Worm (Caenorhabditis elegans) whole organism, mixed stage, embryonic: Measurements from ENCODE around the gene tsp-3.

Source experiments
- M03D4.4 ChIP-seq: sonication (generic microtip); optimal IDR thresholded peaks from 2 replicates; lab custom pipeline; 2017; ENCODE audit warnings: mild to moderate bottlenecking, missing genetic modification characterization, missing compliant biosample characterization
- ceh-39 ChIP-seq: fragments of 150-350 bp; optimal IDR thresholded peaks from 2 replicates; lab custom pipeline; 2014; ENCODE audit warnings: missing biosample characterization, missing genetic modification characterization
- ceh-83 ChIP-seq: fragments of 200-800 bp; sonication (Bioruptor generic); optimal IDR thresholded peaks from 2 replicates; lab custom pipeline; 2018; ENCODE audit warnings: mild to moderate bottlenecking, missing genetic modification characterization, missing compliant biosample characterization
- ces-1 ChIP-seq: fragments of 150-350 bp; optimal IDR thresholded peaks from 2 replicates; lab custom pipeline; 2014; ENCODE audit warnings: missing biosample characterization, missing genetic modification reagents, missing genetic modification characterization
- cnd-1 ChIP-seq: fragments of 200-800 bp; sonication (Bioruptor generic); optimal IDR thresholded peaks from 2 replicates; lab custom pipeline; 2018; ENCODE audit warnings: mild to moderate bottlenecking, missing genetic modification characterization, missing compliant biosample characterization
- drap-1 ChIP-seq: fragments of 200-800 bp; sonication (Bioruptor generic); optimal IDR thresholded peaks from 3 replicates; lab custom pipeline; 2018; ENCODE audit warnings: mild to moderate bottlenecking, missing genetic modification characterization, missing compliant biosample characterization
- elt-1 ChIP-seq: sonication (generic microtip); optimal IDR thresholded peaks from 2 replicates; lab custom pipeline; 2017; ENCODE audit warnings: missing genetic modification characterization, mild to moderate bottlenecking, missing compliant biosample characterization, antibody characterized with exemption, moderate library complexity, borderline replicate concordance; ENCODE audit not compliant: insufficient read depth
- flh-1 ChIP-seq: fragments of 200-800 bp; sonication (Bioruptor generic); optimal IDR thresholded peaks from 2 replicates; lab custom pipeline; 2018; ENCODE audit warnings: mild to moderate bottlenecking, missing genetic modification characterization, moderate library complexity, missing compliant biosample characterization
- ham-2 ChIP-seq: fragments of 200-800 bp; sonication (Bioruptor generic); optimal IDR thresholded peaks from 2 replicates; lab custom pipeline; 2018; ENCODE audit warnings: mild to moderate bottlenecking, missing genetic modification characterization, missing compliant biosample characterization
- hlh-1 ChIP-seq: fragments of 150-350 bp; optimal IDR thresholded peaks from 2 replicates; lab custom pipeline; 2014; ENCODE audit warnings: missing biosample characterization, missing genetic modification reagents, missing genetic modification characterization
- lin-13 ChIP-seq: fragments of 150-350 bp; optimal IDR thresholded peaks from 2 replicates; lab custom pipeline; 2014; ENCODE audit warnings: missing biosample characterization, missing genetic modification characterization
- lin-32 ChIP-seq: fragments of 200-800 bp; sonication (Bioruptor generic); optimal IDR thresholded peaks from 2 replicates; lab custom pipeline; 2018; ENCODE audit warnings: mild to moderate bottlenecking, missing genetic modification characterization, missing compliant biosample characterization
- mep-1 ChIP-seq: fragments of 150-350 bp; optimal IDR thresholded peaks from 2 replicates; lab custom pipeline; 2017; ENCODE audit warnings: missing biosample characterization, missing genetic modification reagents, missing genetic modification characterization, inconsistent platforms
- mls-2 ChIP-seq: sonication (generic microtip); optimal IDR thresholded peaks from 2 replicates; lab custom pipeline; 2016; ENCODE audit warnings: mild to moderate bottlenecking, missing genetic modification characterization, moderate library complexity, missing compliant biosample characterization
- nhr-12 ChIP-seq: fragments of 150-350 bp; optimal IDR thresholded peaks from 2 replicates; lab custom pipeline; 2014; ENCODE audit warnings: missing biosample characterization, missing genetic modification characterization
- nhr-2 ChIP-seq: fragments of 150-350 bp; optimal IDR thresholded peaks from 2 replicates; lab custom pipeline; 2014; ENCODE audit warnings: missing biosample characterization, missing genetic modification characterization
- nhr-28 ChIP-seq: fragments of 150-350 bp; optimal IDR thresholded peaks from 2 replicates; lab custom pipeline; 2014; ENCODE audit warnings: missing biosample characterization, missing genetic modification characterization
- nhr-76 ChIP-seq: sonication (generic microtip); optimal IDR thresholded peaks from 2 replicates; lab custom pipeline; 2017; ENCODE audit warnings: missing biosample characterization, missing genetic modification characterization
- sem-2 ChIP-seq: fragments of 200-800 bp; sonication (Bioruptor generic); optimal IDR thresholded peaks from 2 replicates; lab custom pipeline; 2018; ENCODE audit warnings: mild to moderate bottlenecking, missing genetic modification characterization, missing compliant biosample characterization
- snpc-4 ChIP-seq: fragments of 150-350 bp; optimal IDR thresholded peaks from 2 replicates; lab custom pipeline; 2014; ENCODE audit warnings: missing biosample characterization, missing genetic modification characterization
- sptf-1 ChIP-seq: sonication (generic microtip); optimal IDR thresholded peaks from 2 replicates; lab custom pipeline; 2017; ENCODE audit warnings: mild to moderate bottlenecking, missing genetic modification characterization, moderate library complexity, missing compliant biosample characterization
- tbx-8 ChIP-seq: fragments of 200-800 bp; sonication (Bioruptor generic); optimal IDR thresholded peaks from 2 replicates; lab custom pipeline; 2018; ENCODE audit warnings: mild to moderate bottlenecking, missing genetic modification characterization, moderate library complexity, missing compliant biosample characterization
- unc-120 ChIP-seq: sonication (generic microtip); optimal IDR thresholded peaks from 2 replicates; lab custom pipeline; 2017; ENCODE audit warnings: missing genetic modification characterization, missing compliant biosample characterization; ENCODE audit not compliant: poor library complexity, severe bottlenecking
- unc-39 ChIP-seq: fragments of 150-350 bp; optimal IDR thresholded peaks from 2 replicates; lab custom pipeline; 2014; ENCODE audit warnings: missing biosample characterization, missing genetic modification characterization
- unc-62 ChIP-seq: fragments of 150-350 bp; optimal IDR thresholded peaks from 2 replicates; lab custom pipeline; 2014; ENCODE audit warnings: missing biosample characterization, missing genetic modification reagents, missing genetic modification characterization
- zip-8 ChIP-seq: fragments of 150-350 bp; optimal IDR thresholded peaks from 2 replicates; lab custom pipeline; 2014; ENCODE audit warnings: missing biosample characterization, missing genetic modification characterization
- ztf-11 ChIP-seq: fragments of 150-350 bp; optimal IDR thresholded peaks from 2 replicates; lab custom pipeline; 2014; ENCODE audit warnings: missing biosample characterization, missing genetic modification characterization

The tsp-3 gene

DNA sequence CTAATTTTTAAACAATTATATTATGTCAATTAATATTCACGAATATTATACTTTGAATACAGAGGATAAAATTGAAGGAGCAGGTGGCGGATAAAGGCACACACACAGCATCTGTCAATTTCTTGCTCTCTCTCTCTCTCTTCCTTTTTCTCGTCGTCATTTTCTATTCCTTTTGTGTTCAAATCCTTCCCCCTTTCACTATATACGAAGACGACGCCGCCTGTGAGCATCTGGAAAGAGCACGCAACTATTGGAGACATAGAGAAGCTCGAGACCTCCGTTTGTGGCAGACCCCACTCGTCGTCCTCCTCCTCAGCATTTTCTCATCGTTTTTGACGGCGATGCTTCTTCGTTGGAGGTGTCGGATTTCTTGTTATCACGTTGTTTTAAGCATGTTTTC is 45.7 kb downstream of the tsp-3 start:
- peak; percentile 15 for TF ChIP-seq lin-32
- TF ChIP-seq cnd-1 (tag; lab: Kevin White, UChicago) = peak; percentile 87
- TF ChIP-seq lin-13 = peak; percentile 0
- peak; percentile 86 for TF ChIP-seq ces-1 (GFP tag; lab: Kevin White, UChicago)
- peak; percentile 14 for TF ChIP-seq hlh-1 (tag; lab: Kevin White, UChicago)
- peak; percentile 12 for TF ChIP-seq ceh-39 (tag; lab: Kevin White, UChicago)
- peak; percentile 7 for TF ChIP-seq mls-2 (tag; lab: Kevin White, UChicago)
- TF ChIP-seq ztf-11 (tag; lab: Kevin White, UChicago) = no peak
- no peak for TF ChIP-seq mep-1 (tag; lab: Kevin White, UChicago)

ce11 chrIII:13258752-13259151 is 46.3 kb downstream of the tsp-3 start:
- TF ChIP-seq unc-39 (no peak), zip-8 (peak; percentile 20), ces-1 (GFP tag; lab: Kevin White, UChicago) (no peak), nhr-12 (no peak), nhr-28 (no peak), tbx-8 (no peak), sptf-1 (tag; lab: Kevin White, UChicago) (no peak), sem-2 (no peak), ceh-39 (tag; lab: Kevin White, UChicago) (no peak), lin-32 (no peak), flh-1 (GFP tag; lab: Kevin White, UChicago) (no peak), unc-62 (no peak), elt-1 (no peak), hlh-1 (tag; lab: Kevin White, UChicago) (peak; percentile 89), ham-2 (GFP tag; lab: Kevin White, UChicago) (no peak), nhr-2 (tag; lab: Kevin White, UChicago) (peak; percentile 87), snpc-4 (no peak), M03D4.4 (tag; lab: Kevin White, UChicago) (no peak), unc-120 (tag; lab: Kevin White, UChicago) (no peak), mep-1 (tag; lab: Kevin White, UChicago) (no peak), nhr-76 (tag; lab: Kevin White, UChicago) (no peak), drap-1 (GFP tag; lab: Kevin White, UChicago) (no peak)

- TF ChIP-seq ceh-39 (tag; lab: Kevin White, UChicago) = no peak
Measured at ce11 chrIII:13260344-13260743, 47.9 kb downstream of the tsp-3 start.

ce11 chrIII:13262987-13263386 is 50.5 kb downstream of the tsp-3 start, which contains the start of gene F56A8.4:
F56A8.4 (plus strand) TSS chrIII:13263287.
- TF ChIP-seq snpc-4 (no peak), ceh-83 (GFP tag; lab: Kevin White, UChicago) (peak; percentile 1)
- TF ChIP-seq, all 35 proteins: peak for 1
